Worm (Caenorhabditis elegans) whole organism, L4 larva: ENCODE data around the gene tbx-2.

Experiments used
- F26F4.8 ChIP-seq: fragments of 200-800 bp; sonication (Bioruptor generic); conservative IDR thresholded peaks from 2 replicates; pipeline ENCODE4 v1.3.6; 2022; ENCODE audit warnings: missing genetic modification characterization, missing compliant biosample characterization
- F37D6.2 ChIP-seq: sonication (generic microtip); optimal IDR thresholded peaks from 2 replicates; lab custom pipeline; 2016; ENCODE audit warnings: mild to moderate bottlenecking, missing genetic modification characterization, missing compliant biosample characterization
- aha-1 ChIP-seq: fragments of 150-350 bp; peaks from one replicate; lab custom pipeline; 2014; ENCODE audit warnings: missing biosample characterization, missing genetic modification characterization
- ama-1 ChIP-seq: fragments of 150-350 bp; optimal IDR thresholded peaks from 2 replicates; lab custom pipeline; 2014; ENCODE audit warnings: inconsistent platforms, mixed read lengths
- attf-4 ChIP-seq: sonication (generic microtip); optimal IDR thresholded peaks from 3 replicates; lab custom pipeline; 2017; ENCODE audit warnings: missing biosample characterization, missing genetic modification characterization
- ceh-62 ChIP-seq: sonication (generic microtip); optimal IDR thresholded peaks from 2 replicates; lab custom pipeline; 2017; ENCODE audit warnings: missing biosample characterization, missing genetic modification characterization
- ceh-82 ChIP-seq: sonication (generic microtip); optimal IDR thresholded peaks from 2 replicates; lab custom pipeline; 2017; ENCODE audit warnings: missing biosample characterization, missing genetic modification characterization
- ces-1 ChIP-seq: fragments of 150-350 bp; sonication (generic microtip); optimal IDR thresholded peaks from 4 replicates; lab custom pipeline; 2014; ENCODE audit warnings: missing biosample characterization, missing genetic modification reagents, missing genetic modification characterization
- cey-2 ChIP-seq: sonication (generic microtip); optimal IDR thresholded peaks from 3 replicates; lab custom pipeline; 2017; ENCODE audit warnings: missing genetic modification characterization, mild to moderate bottlenecking, missing compliant biosample characterization, antibody characterized with exemption, borderline replicate concordance; ENCODE audit not compliant: insufficient read depth
- ctbp-1 ChIP-seq: fragments of 200-800 bp; sonication (Bioruptor generic); IDR thresholded peaks from 2 replicates; pipeline ENCODE4 v1.3.6; 2022; ENCODE audit warnings: missing genetic modification reagents, missing genetic modification characterization, missing compliant biosample characterization
- daf-16 ChIP-seq, 3 experiments: sonication (generic microtip); optimal IDR thresholded peaks; 2 replicates each; lab custom pipeline; 2016 to 2017; ENCODE audit warnings: missing genetic modification characterization in 3 of 3, missing genetic modification reagents in 3 of 3, mild to moderate bottlenecking in 2 of 3, missing compliant biosample characterization in 2 of 3, missing biosample characterization in 1 of 3, moderate library complexity in 1 of 3
- dmd-8 ChIP-seq: fragments of 200-800 bp; sonication (Bioruptor generic); IDR thresholded peaks from 2 replicates; pipeline ENCODE4 v1.3.6; 2022; ENCODE audit warnings: missing genetic modification characterization, missing compliant biosample characterization
- dmd-9 ChIP-seq: fragments of 200-800 bp; sonication (Bioruptor generic); IDR thresholded peaks from 2 replicates; pipeline ENCODE4 v1.3.6; 2022; ENCODE audit warnings: missing genetic modification reagents, missing genetic modification characterization, missing compliant biosample characterization
- dpl-1 ChIP-seq: fragments of 150-350 bp; optimal IDR thresholded peaks from 2 replicates; lab custom pipeline; 2014; ENCODE audit warnings: missing biosample characterization, missing genetic modification reagents, missing genetic modification characterization
- dve-1 ChIP-seq: sonication (generic microtip); optimal IDR thresholded peaks from 2 replicates; lab custom pipeline; 2017; ENCODE audit warnings: antibody characterized with exemption, mild to moderate bottlenecking, missing genetic modification characterization, missing compliant biosample characterization; ENCODE audit not compliant: insufficient read depth
- egl-27 ChIP-seq: sonication (generic microtip); optimal IDR thresholded peaks from 3 replicates; lab custom pipeline; 2017; ENCODE audit warnings: missing biosample characterization, missing genetic modification reagents, missing genetic modification characterization
- fos-1 ChIP-seq: fragments of 150-350 bp; optimal IDR thresholded peaks from 2 replicates; lab custom pipeline; 2014; ENCODE audit warnings: missing biosample characterization, missing genetic modification characterization
- hif-1 ChIP-seq, 2 experiments: sonication (generic microtip); optimal IDR thresholded peaks; 2 replicates each; lab custom pipeline; 2016 to 2017; ENCODE audit warnings: missing compliant biosample characterization in 2 of 2, missing genetic modification characterization in 2 of 2, missing genetic modification reagents in 2 of 2, missing genotype in 2 of 2, mild to moderate bottlenecking in 1 of 2
- hlh-11 ChIP-seq: fragments of 200-800 bp; sonication (Bioruptor generic); optimal IDR thresholded peaks from 2 replicates; lab custom pipeline; 2018; ENCODE audit warnings: mild to moderate bottlenecking, missing genetic modification characterization, missing compliant biosample characterization
- hlh-30 ChIP-seq: sonication (generic microtip); optimal IDR thresholded peaks from 2 replicates; lab custom pipeline; 2017; ENCODE audit warnings: antibody characterized with exemption, mild to moderate bottlenecking, missing genetic modification characterization, missing compliant biosample characterization; ENCODE audit not compliant: insufficient read depth
- lim-7 ChIP-seq: fragments of 200-800 bp; sonication (Bioruptor generic); IDR thresholded peaks from 2 replicates; pipeline ENCODE4 v1.3.6; 2022; ENCODE audit warnings: missing genetic modification characterization, missing compliant biosample characterization
- lin-13 ChIP-seq: fragments of 150-350 bp; optimal IDR thresholded peaks from 2 replicates; lab custom pipeline; 2014; ENCODE audit warnings: missing biosample characterization, missing genetic modification reagents, missing genetic modification characterization
- lin-38 ChIP-seq: fragments of 200-800 bp; sonication (Bioruptor generic); IDR thresholded peaks from 2 replicates; pipeline ENCODE4 v1.3.6; 2022; ENCODE audit warnings: missing genetic modification reagents, missing genetic modification characterization, missing compliant biosample characterization
- lsy-2 ChIP-seq, 2 experiments: fragments of 150-350 bp in 1 of 2; sonication (generic microtip) in 1 of 2; optimal IDR thresholded peaks; 2 replicates each; lab custom pipeline; 2014 to 2017; ENCODE audit warnings: missing biosample characterization in 2 of 2, missing genetic modification characterization in 2 of 2
- mep-1 ChIP-seq: fragments of 150-350 bp; sonication (generic microtip); optimal IDR thresholded peaks from 3 replicates; lab custom pipeline; 2014; ENCODE audit warnings: missing biosample characterization, missing genetic modification characterization
- mes-2 ChIP-seq: sonication (generic microtip); optimal IDR thresholded peaks from 2 replicates; lab custom pipeline; 2016; ENCODE audit warnings: missing genotype, mild to moderate bottlenecking, missing genetic modification characterization, missing compliant biosample characterization; ENCODE audit not compliant: poor library complexity, severe bottlenecking
- nhr-25 ChIP-seq: sonication (generic microtip); optimal IDR thresholded peaks from 2 replicates; lab custom pipeline; 2017; ENCODE audit warnings: missing genetic modification characterization, mild to moderate bottlenecking, missing compliant biosample characterization, antibody characterized with exemption, moderate library complexity, borderline replicate concordance; ENCODE audit not compliant: insufficient read depth
- nhr-28 ChIP-seq: fragments of 150-350 bp; optimal IDR thresholded peaks from 2 replicates; lab custom pipeline; 2014; ENCODE audit warnings: missing biosample characterization, missing genetic modification characterization
- nhr-6 ChIP-seq: fragments of 150-350 bp; optimal IDR thresholded peaks from 2 replicates; lab custom pipeline; 2014; ENCODE audit warnings: missing biosample characterization, missing genetic modification characterization
- nhr-77 ChIP-seq: fragments of 150-350 bp; optimal IDR thresholded peaks from 2 replicates; lab custom pipeline; 2014; ENCODE audit warnings: missing biosample characterization, missing genetic modification characterization
- set-16 ChIP-seq: fragments of 200-800 bp; sonication (Bioruptor generic); IDR thresholded peaks from 2 replicates; pipeline ENCODE4 v1.3.6; 2022; ENCODE audit warnings: missing genetic modification reagents, missing genetic modification characterization, missing compliant biosample characterization
- spr-1 ChIP-seq: sonication (generic microtip); optimal IDR thresholded peaks from 2 replicates; lab custom pipeline; 2016; ENCODE audit warnings: mild to moderate bottlenecking, missing genetic modification characterization, missing compliant biosample characterization
- unc-130 ChIP-seq: sonication (generic microtip); optimal IDR thresholded peaks from 2 replicates; lab custom pipeline; 2016; ENCODE audit warnings: missing genetic modification reagents, missing genetic modification characterization, missing compliant biosample characterization
- unc-39 ChIP-seq: sonication (generic microtip); optimal IDR thresholded peaks from 2 replicates; lab custom pipeline; 2017; ENCODE audit warnings: missing biosample characterization, missing genetic modification characterization
- unc-62 ChIP-seq, 3 experiments: fragments of 150-350 bp in 1 of 3; sonication (generic microtip); optimal IDR thresholded peaks in 2 of 3; peaks in 1 of 3; 1 replicate in 1 of 3; 2 replicates in 2 of 3; lab custom pipeline; 2014 to 2017; ENCODE audit warnings: missing biosample characterization in 3 of 3, missing genetic modification characterization in 3 of 3, missing genetic modification reagents in 3 of 3, missing genotype in 1 of 3
- zip-2 ChIP-seq: fragments of 150-350 bp; optimal IDR thresholded peaks from 2 replicates; lab custom pipeline; 2014; ENCODE audit warnings: missing biosample characterization, missing genetic modification characterization

Gene tbx-2

DNA sequence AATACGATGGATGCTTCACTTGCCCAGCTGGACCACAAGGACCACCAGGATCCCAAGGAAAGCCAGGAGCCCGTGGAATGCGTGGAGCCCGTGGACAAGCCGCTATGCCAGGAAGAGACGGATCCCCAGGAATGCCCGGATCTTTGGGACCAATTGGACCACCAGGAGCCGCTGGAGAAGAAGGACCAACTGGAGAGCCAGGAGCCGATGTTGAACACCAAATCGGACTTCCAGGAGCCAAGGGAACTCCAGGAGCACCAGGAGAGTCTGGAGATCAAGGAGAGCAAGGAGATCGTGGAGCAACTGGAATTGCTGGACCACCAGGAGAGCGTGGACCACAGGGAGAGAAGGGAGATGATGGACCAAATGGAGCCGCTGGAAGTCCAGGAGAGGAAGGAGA is 28.1 kb downstream of the tbx-2 start:
- peak; percentile 89 for TF ChIP-seq set-16 (GFP tag; lab: Robert Waterston, UW)
- no peak for TF ChIP-seq hlh-30 (tag; lab: Kevin White, UChicago)

DNA sequence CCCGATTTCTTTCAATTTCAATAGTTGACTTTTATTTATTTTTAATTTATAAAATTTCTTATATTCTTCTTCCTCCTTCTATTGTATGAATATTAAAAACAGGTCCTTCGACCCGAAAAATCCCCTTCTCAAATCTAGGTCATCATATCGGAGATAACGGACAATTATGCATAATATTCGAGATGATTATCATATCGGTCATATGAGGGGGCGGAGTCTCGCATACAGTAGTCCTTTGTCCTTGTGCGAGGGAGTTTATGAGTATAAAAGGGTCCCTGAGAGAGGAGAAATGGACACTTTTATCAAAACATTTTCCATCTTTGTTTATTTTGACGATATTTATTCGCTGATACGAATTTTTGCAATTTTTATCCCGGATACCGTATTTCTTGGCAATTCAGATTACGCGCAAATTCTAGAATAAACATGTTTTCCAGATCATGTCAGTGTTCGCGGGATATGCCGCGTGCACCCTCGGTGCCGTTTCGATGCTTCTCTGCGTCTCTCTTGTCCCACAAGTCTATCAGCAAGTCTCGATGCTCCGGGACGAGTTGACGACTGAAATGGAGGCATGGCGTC is 29.1 kb downstream of the tbx-2 start, which contains the start of gene dpy-17:
TSS of gene dpy-17 (plus strand) at position 438 of the 579 bp plus-strand sequence.
- no peak for TF ChIP-seq attf-4
- TF ChIP-seq cey-2 (tag; lab: Kevin White, UChicago), result no peak
- no peak for TF ChIP-seq nhr-6 (tag; lab: Kevin White, UChicago)
- no peak for TF ChIP-seq lim-7 (GFP tag; lab: Robert Waterston, UW)
- no peak for TF ChIP-seq dmd-9 (GFP tag; lab: Robert Waterston, UW)
- no peak for TF ChIP-seq spr-1 (tag; lab: Kevin White, UChicago)
- no peak for TF ChIP-seq egl-27 (tag; lab: Kevin White, UChicago)
- no peak for TF ChIP-seq dve-1 (tag; lab: Kevin White, UChicago)
- TF ChIP-seq ces-1 (GFP tag; lab: Kevin White, UChicago), result no peak
- no peak for TF ChIP-seq lin-13
- no peak for TF ChIP-seq F26F4.8 (GFP tag; lab: Robert Waterston, UW)

DNA sequence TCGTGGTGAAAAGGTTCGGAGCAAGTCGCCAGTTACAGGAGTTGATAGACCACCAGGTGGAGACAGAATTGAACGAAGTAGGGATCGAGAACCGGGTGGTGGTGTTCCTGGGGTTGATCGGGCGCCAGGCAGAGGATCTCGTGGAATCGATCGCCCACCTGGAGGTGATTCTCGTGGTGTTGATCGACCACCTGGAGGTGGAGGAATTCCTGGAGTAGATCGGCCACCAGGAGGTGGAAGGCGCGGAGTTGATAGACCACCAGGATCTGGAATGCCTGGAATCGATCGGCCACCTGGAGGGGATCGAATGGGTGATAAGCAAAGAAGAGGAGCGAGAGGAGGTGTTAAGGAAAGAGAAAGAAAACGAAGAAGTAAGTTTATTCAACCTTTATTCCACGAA is 30.6 kb downstream of the tbx-2 start:
- TF ChIP-seq fos-1 (tag; lab: Kevin White, UChicago) (no peak), set-16 (GFP tag; lab: Robert Waterston, UW) (peak; percentile 87), dmd-8 (GFP tag; lab: Robert Waterston, UW) (0 out of 2 replicates have a peak, but pooled peaks have one; percentile 45)

DNA sequence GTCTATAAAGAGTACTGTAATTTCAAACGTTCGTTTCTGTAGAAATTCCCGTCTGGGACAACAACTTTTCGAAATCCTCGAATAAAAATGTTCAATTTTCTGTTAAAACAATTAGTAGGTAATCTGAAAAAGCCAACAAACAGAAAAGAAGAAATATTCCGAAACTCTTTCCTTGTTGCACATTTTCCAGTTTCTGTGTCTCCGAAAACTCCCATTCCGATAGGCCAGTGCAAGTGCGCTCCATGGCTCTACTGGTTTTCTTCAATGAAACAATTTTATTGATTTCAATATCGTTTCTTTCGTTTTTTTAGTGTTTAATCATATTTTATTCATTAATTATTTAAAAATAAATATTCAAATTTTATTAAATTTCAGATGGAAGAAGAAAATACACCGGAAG is 33.5 kb downstream of the tbx-2 start, which contains the start of gene F54D8.6:
TSS of gene F54D8.6 (plus strand) at position 370 of the 400 bp plus-strand sequence.
- TF ChIP-seq unc-130 (GFP tag; lab: Kevin White, UChicago), result peak; percentile 10
- TF ChIP-seq ceh-82 (tag; lab: Kevin White, UChicago), result no peak
- TF ChIP-seq mep-1 (tag; lab: Kevin White, UChicago), result peak; percentile 35
- peak; percentile 18 for TF ChIP-seq nhr-28 (tag; lab: Kevin White, UChicago)
- no peak for TF ChIP-seq ama-1 (lab: Kevin White, UChicago)
- TF ChIP-seq dve-1 (tag; lab: Kevin White, UChicago), result no peak
- peak; percentile 40 for TF ChIP-seq dpl-1
- no peak for TF ChIP-seq unc-39
- TF ChIP-seq F26F4.8 (GFP tag; lab: Robert Waterston, UW), result no peak
- peak; percentile 5 for TF ChIP-seq hlh-11
- peak in 1 of 2 experiments; percentile 60 for TF ChIP-seq unc-62 (GFP tag; optimal IDR thresholded peaks at IDR 0.05 in 1 of 2; lab: Kevin White, UChicago)
- no peak for TF ChIP-seq unc-62 (tag; optimal IDR thresholded peaks at IDR 0.05; lab: Kevin White, UChicago)
- TF ChIP-seq aha-1 (tag; lab: Kevin White, UChicago), result peak; percentile 40
- TF ChIP-seq lsy-2 (tag; optimal IDR thresholded peaks at IDR 0.05; lab: Kevin White, UChicago), result peak in 1 of 2 experiments; percentile 63
- TF ChIP-seq nhr-77 (tag; lab: Kevin White, UChicago), result peak; percentile 21
- peak in 1 of 2 experiments; percentile 4 for TF ChIP-seq hif-1 (tag; optimal IDR thresholded peaks at IDR 0.05; lab: Kevin White, UChicago)
- TF ChIP-seq mes-2 (tag; lab: Kevin White, UChicago), result peak; percentile 93
- no peak for TF ChIP-seq ces-1 (GFP tag; lab: Kevin White, UChicago)
- no peak for TF ChIP-seq daf-16 (GFP tag; optimal IDR thresholded peaks at IDR 0.05; lab: Kevin White, UChicago)
- TF ChIP-seq daf-16 (tag; optimal IDR thresholded peaks at IDR 0.05; lab: Kevin White, UChicago), result peak; percentile 4
- TF ChIP-seq F37D6.2 (tag; lab: Kevin White, UChicago), result no peak
- no peak for TF ChIP-seq zip-2 (tag; lab: Kevin White, UChicago)
- TF ChIP-seq ceh-62, result no peak
- no peak for TF ChIP-seq nhr-25 (tag; lab: Kevin White, UChicago)
- no peak for TF ChIP-seq ctbp-1 (GFP tag; lab: Robert Waterston, UW)
- peak; percentile 91 for TF ChIP-seq lin-38 (GFP tag; lab: Robert Waterston, UW)
